Worm (Caenorhabditis elegans) whole organism, late embryonic: Measurements from ENCODE around the gene cyp-13A6.

Source experiments
- T23F11.4 ChIP-seq: fragments of 200-800 bp; sonication (Bioruptor generic); optimal IDR thresholded peaks from 2 replicates; lab custom pipeline; 2018; ENCODE audit warnings: mild to moderate bottlenecking, missing genetic modification characterization, missing compliant biosample characterization
- Y22D7AL.16 ChIP-seq: sonication (generic microtip); optimal IDR thresholded peaks from 2 replicates; lab custom pipeline; 2016; ENCODE audit warnings: missing genetic modification characterization, missing compliant biosample characterization
- ama-1 ChIP-seq: fragments of 150-350 bp; optimal IDR thresholded peaks from 2 replicates; lab custom pipeline; 2014
- ceh-18 ChIP-seq: sonication (generic microtip); optimal IDR thresholded peaks from 2 replicates; lab custom pipeline; 2016; ENCODE audit warnings: missing genetic modification characterization, missing compliant biosample characterization
- ceh-2 ChIP-seq: sonication (generic microtip); optimal IDR thresholded peaks from 2 replicates; lab custom pipeline; 2016; ENCODE audit warnings: missing genotype, missing genetic modification characterization, missing compliant biosample characterization
- ceh-9 ChIP-seq: sonication (generic microtip); optimal IDR thresholded peaks from 2 replicates; lab custom pipeline; 2016; ENCODE audit warnings: mild to moderate bottlenecking, missing genetic modification characterization, inconsistent platforms, missing compliant biosample characterization
- elt-2 ChIP-seq: sonication (generic microtip); optimal IDR thresholded peaks from 2 replicates; lab custom pipeline; 2016; ENCODE audit warnings: missing genetic modification reagents, missing genetic modification characterization, missing compliant biosample characterization
- nfya-1 ChIP-seq: sonication (generic microtip); optimal IDR thresholded peaks from 2 replicates; lab custom pipeline; 2017; ENCODE audit warnings: missing genetic modification characterization, mild to moderate bottlenecking, missing compliant biosample characterization, antibody characterized with exemption, moderate library complexity
- pax-1 ChIP-seq: fragments of 150-350 bp; optimal IDR thresholded peaks from 2 replicates; lab custom pipeline; 2014; ENCODE audit warnings: missing biosample characterization, missing genetic modification characterization
- pha-4 ChIP-seq: fragments of 150-350 bp; optimal IDR thresholded peaks from 2 replicates; lab custom pipeline; 2018; ENCODE audit warnings: missing biosample characterization, missing genetic modification reagents, missing genetic modification characterization
- tbx-2 ChIP-seq: sonication (generic microtip); optimal IDR thresholded peaks from 2 replicates; lab custom pipeline; 2016; ENCODE audit warnings: missing genetic modification characterization, missing compliant biosample characterization

- TF ChIP-seq nfya-1 (tag; lab: Kevin White, UChicago) (no peak), ceh-9 (tag; lab: Kevin White, UChicago) (no peak), elt-2 (tag; lab: Kevin White, UChicago) (no peak), pax-1 (no peak), tbx-2 (tag; lab: Kevin White, UChicago) (no peak), Y22D7AL.16 (tag; lab: Kevin White, UChicago) (no peak), ceh-2 (tag; lab: Kevin White, UChicago) (no peak), pha-4 (tag; lab: Kevin White, UChicago) (no peak), ceh-18 (no peak), ama-1 (no peak), T23F11.4 (GFP tag; lab: Kevin White, UChicago) (no peak)
These were observed 28.4 kb upstream of the cyp-13A6 start, which contains the start of gene ZK938.12 for ce11 chrII:9831033-9831432.
